Fruit fly (Drosophila melanogaster) whole organism, prepupa: ENCODE measurements around the gene Mur18B.

Experiments
- CG10631 ChIP-seq: fragments of 200-800 bp; sonication (Bioruptor generic); optimal IDR thresholded peaks from 2 replicates; lab custom pipeline; 2016; ENCODE audit warnings: missing biosample characterization, missing genetic modification characterization
- CG11294 ChIP-seq: fragments of 200-800 bp; sonication (Bioruptor generic); IDR thresholded peaks from 2 replicates; pipeline ENCODE4 v1.3.6; 2022; ENCODE audit warnings: missing biosample characterization, missing genetic modification characterization
- CG15336 ChIP-seq: fragments of 200-800 bp; sonication (Bioruptor generic); IDR thresholded peaks from 2 replicates; pipeline ENCODE4 v1.3.6; 2022; ENCODE audit warnings: missing biosample characterization, missing genetic modification characterization
- CG1621 ChIP-seq: fragments of 200-800 bp; sonication (Bioruptor generic); optimal IDR thresholded peaks from 3 replicates; lab custom pipeline; 2018; ENCODE audit warnings: missing biosample characterization, mild to moderate bottlenecking, missing genetic modification characterization
- CG16779 ChIP-seq: fragments of 200-800 bp; sonication (Bioruptor generic); optimal IDR thresholded peaks from 3 replicates; lab custom pipeline; 2017; ENCODE audit warnings: missing biosample characterization, mild to moderate bottlenecking, missing genetic modification characterization
- CG3032 ChIP-seq: fragments of 200-800 bp; optimal IDR thresholded peaks from 2 replicates; lab custom pipeline; 2019; ENCODE audit warnings: missing biosample characterization, mild to moderate bottlenecking, missing genetic modification characterization, moderate library complexity
- CG31627 ChIP-seq: fragments of 200-800 bp; sonication (Bioruptor generic); optimal IDR thresholded peaks from 3 replicates; lab custom pipeline; 2016; ENCODE audit warnings: missing biosample characterization, missing genetic modification characterization
- CG32006 ChIP-seq: fragments of 200-800 bp; sonication (Bioruptor generic); optimal IDR thresholded peaks from 3 replicates; lab custom pipeline; 2017; ENCODE audit warnings: missing biosample characterization, mild to moderate bottlenecking, missing genetic modification characterization
- CG34406 ChIP-seq: fragments of 200-800 bp; sonication (Bioruptor generic); optimal IDR thresholded peaks from 3 replicates; lab custom pipeline; 2016; ENCODE audit warnings: missing biosample characterization, missing genetic modification characterization
- CG3919 ChIP-seq: fragments of 200-800 bp; sonication (Bioruptor generic); optimal IDR thresholded peaks from 3 replicates; lab custom pipeline; 2016; ENCODE audit warnings: missing biosample characterization, missing genetic modification characterization
- CG4318 ChIP-seq: fragments of 200-800 bp; sonication (Bioruptor generic); optimal IDR thresholded peaks from 3 replicates; lab custom pipeline; 2017; ENCODE audit warnings: missing biosample characterization, mild to moderate bottlenecking, missing genetic modification characterization
- CG6163 ChIP-seq: fragments of 200-800 bp; sonication (Bioruptor generic); IDR thresholded peaks from 3 replicates; pipeline ENCODE4 v1.3.6; 2022; ENCODE audit warnings: missing biosample characterization, missing genetic modification characterization
- CG6276 ChIP-seq: fragments of 200-800 bp; sonication (Bioruptor generic); optimal IDR thresholded peaks from 2 replicates; lab custom pipeline; 2017; ENCODE audit warnings: missing biosample characterization, mild to moderate bottlenecking, missing genetic modification characterization
- CG6792 ChIP-seq: fragments of 200-800 bp; sonication (Bioruptor generic); optimal IDR thresholded peaks from 3 replicates; lab custom pipeline; 2016; ENCODE audit warnings: missing biosample characterization, missing genetic modification characterization
- CG6854 ChIP-seq: fragments of 200-800 bp; sonication (Bioruptor generic); optimal IDR thresholded peaks from 2 replicates; lab custom pipeline; 2017; ENCODE audit warnings: missing biosample characterization, mild to moderate bottlenecking, missing genetic modification characterization
- CG7368 ChIP-seq: fragments of 200-800 bp; sonication (Bioruptor generic); optimal IDR thresholded peaks from 3 replicates; lab custom pipeline; 2016; ENCODE audit warnings: missing biosample characterization, missing genetic modification characterization
- CG8119 ChIP-seq: fragments of 200-800 bp; sonication (Bioruptor generic); IDR thresholded peaks from 3 replicates; pipeline ENCODE4 v1.3.6; 2022; ENCODE audit warnings: missing biosample characterization, missing genetic modification characterization
- CG8319 ChIP-seq: fragments of 200-800 bp; sonication (Bioruptor generic); optimal IDR thresholded peaks from 3 replicates; lab custom pipeline; 2016; ENCODE audit warnings: missing biosample characterization, missing genetic modification characterization
- CG8632 ChIP-seq: fragments of 200-800 bp; sonication (Bioruptor generic); optimal IDR thresholded peaks from 3 replicates; lab custom pipeline; 2016; ENCODE audit warnings: missing biosample characterization, missing genetic modification characterization
- CG9139 ChIP-seq: fragments of 200-800 bp; sonication (Bioruptor generic); optimal IDR thresholded peaks from 3 replicates; lab custom pipeline; 2017; ENCODE audit warnings: missing biosample characterization, mild to moderate bottlenecking, missing genetic modification characterization
- Eip75B ChIP-seq: fragments of 200-800 bp; sonication (Bioruptor generic); optimal IDR thresholded peaks from 3 replicates; lab custom pipeline; 2016; ENCODE audit warnings: missing biosample characterization, missing genetic modification characterization
- Eip93F ChIP-seq: fragments of 200-800 bp; sonication (Bioruptor generic); optimal IDR thresholded peaks from 2 replicates; lab custom pipeline; 2016; ENCODE audit warnings: missing biosample characterization, mild to moderate bottlenecking, missing genetic modification characterization
- Ets21C ChIP-seq: fragments of 200-800 bp; sonication (Bioruptor generic); optimal IDR thresholded peaks from 3 replicates; lab custom pipeline; 2016; ENCODE audit warnings: missing biosample characterization, missing genetic modification characterization
- Ets96B ChIP-seq: fragments of 200-800 bp; optimal IDR thresholded peaks from 2 replicates; lab custom pipeline; 2019; ENCODE audit warnings: missing biosample characterization, mild to moderate bottlenecking, missing genetic modification characterization, moderate library complexity
- Gug ChIP-seq: fragments of 200-800 bp; sonication (Bioruptor generic); IDR thresholded peaks from 2 replicates; pipeline ENCODE4 v1.3.6; 2022; ENCODE audit warnings: missing biosample characterization, missing genetic modification characterization
- Hr38 ChIP-seq: sonication (Bioruptor generic); optimal IDR thresholded peaks from 2 replicates; lab custom pipeline; 2016; ENCODE audit warnings: missing biosample characterization, missing genetic modification characterization
- Hr4 ChIP-seq: fragments of 200-800 bp; sonication (Bioruptor generic); optimal IDR thresholded peaks from 3 replicates; lab custom pipeline; 2016; ENCODE audit warnings: missing biosample characterization, missing genetic modification characterization
- Lpt ChIP-seq: fragments of 200-800 bp; sonication (Bioruptor generic); optimal IDR thresholded peaks from 3 replicates; lab custom pipeline; 2016; ENCODE audit warnings: missing biosample characterization, missing genetic modification characterization
- Met ChIP-seq: fragments of 200-800 bp; sonication (Bioruptor generic); optimal IDR thresholded peaks from 3 replicates; lab custom pipeline; 2016; ENCODE audit warnings: missing biosample characterization, missing genetic modification characterization
- OdsH ChIP-seq: fragments of 200-800 bp; sonication (Bioruptor generic); optimal IDR thresholded peaks from 3 replicates; lab custom pipeline; 2016; ENCODE audit warnings: missing biosample characterization, missing genetic modification characterization
- Smox ChIP-seq: fragments of 200-800 bp; sonication (Bioruptor generic); optimal IDR thresholded peaks from 3 replicates; lab custom pipeline; 2016; ENCODE audit warnings: missing biosample characterization, missing genetic modification characterization
- Sox102F ChIP-seq: fragments of 200-800 bp; sonication (Bioruptor generic); optimal IDR thresholded peaks from 2 replicates; lab custom pipeline; 2016; ENCODE audit warnings: missing biosample characterization, mild to moderate bottlenecking, missing genetic modification characterization
- Sox14 ChIP-seq: fragments of 200-800 bp; sonication (Bioruptor generic); optimal IDR thresholded peaks from 3 replicates; lab custom pipeline; 2016; ENCODE audit warnings: missing biosample characterization, missing genetic modification characterization
- Sox15 ChIP-seq: fragments of 200-800 bp; sonication (Bioruptor generic); optimal IDR thresholded peaks from 3 replicates; lab custom pipeline; 2016; ENCODE audit warnings: missing biosample characterization, missing genetic modification characterization
- achi ChIP-seq: fragments of 200-800 bp; sonication (Bioruptor generic); optimal IDR thresholded peaks from 3 replicates; lab custom pipeline; 2016; ENCODE audit warnings: missing biosample characterization, missing genetic modification characterization
- acj6 ChIP-seq: fragments of 200-800 bp; sonication (Bioruptor generic); optimal IDR thresholded peaks from 3 replicates; lab custom pipeline; 2016; ENCODE audit warnings: missing biosample characterization, missing genetic modification characterization
- cyc ChIP-seq: fragments of 200-800 bp; sonication (Bioruptor generic); optimal IDR thresholded peaks from 3 replicates; lab custom pipeline; 2016; ENCODE audit warnings: missing biosample characterization, missing genetic modification characterization
- dac ChIP-seq: fragments of 200-800 bp; sonication (Bioruptor generic); optimal IDR thresholded peaks from 2 replicates; lab custom pipeline; 2017; ENCODE audit warnings: missing biosample characterization, mild to moderate bottlenecking, missing genetic modification characterization
- dsx ChIP-seq: fragments of 200-800 bp; optimal IDR thresholded peaks from 3 replicates; lab custom pipeline; 2019; ENCODE audit warnings: missing biosample characterization, mild to moderate bottlenecking, missing genetic modification characterization, moderate library complexity; ENCODE audit not compliant: poor library complexity, severe bottlenecking
- eg ChIP-seq: fragments of 200-800 bp; sonication (Bioruptor generic); IDR thresholded peaks from 3 replicates; pipeline ENCODE4 v1.3.6; 2022; ENCODE audit warnings: missing biosample characterization, missing genetic modification characterization
- esn ChIP-seq: fragments of 200-800 bp; sonication (Bioruptor generic); optimal IDR thresholded peaks from 2 replicates; lab custom pipeline; 2016; ENCODE audit warnings: missing biosample characterization, mild to moderate bottlenecking, missing genetic modification characterization, moderate library complexity
- fd59A ChIP-seq: fragments of 200-800 bp; sonication (Bioruptor generic); optimal IDR thresholded peaks from 2 replicates; lab custom pipeline; 2017; ENCODE audit warnings: missing biosample characterization, mild to moderate bottlenecking, missing genetic modification characterization, missing genetic modification reagents
- fkh ChIP-seq: fragments of 200-800 bp; sonication (Bioruptor generic); optimal IDR thresholded peaks from 3 replicates; lab custom pipeline; 2017; ENCODE audit warnings: missing biosample characterization, mild to moderate bottlenecking, missing genetic modification characterization, moderate library complexity
- lz ChIP-seq: fragments of 200-800 bp; sonication (Bioruptor generic); optimal IDR thresholded peaks from 3 replicates; lab custom pipeline; 2016; ENCODE audit warnings: missing biosample characterization, missing genetic modification characterization
- net ChIP-seq: fragments of 200-800 bp; sonication (Bioruptor generic); optimal IDR thresholded peaks from 3 replicates; lab custom pipeline; 2016; ENCODE audit warnings: missing biosample characterization, missing genetic modification characterization
- pdm3 ChIP-seq: fragments of 200-800 bp; sonication (Bioruptor generic); optimal IDR thresholded peaks from 3 replicates; lab custom pipeline; 2016; ENCODE audit warnings: missing biosample characterization, missing genetic modification characterization
- salr ChIP-seq, 2 experiments: fragments of 200-800 bp; sonication (Bioruptor generic); optimal IDR thresholded peaks; 3 replicates each; lab custom pipeline; 2016 to 2018; ENCODE audit warnings: missing biosample characterization in 2 of 2, missing genetic modification characterization in 2 of 2, mild to moderate bottlenecking in 1 of 2
- spab ChIP-seq: fragments of 200-800 bp; sonication (Bioruptor generic); optimal IDR thresholded peaks from 2 replicates; lab custom pipeline; 2017; ENCODE audit warnings: missing biosample characterization, mild to moderate bottlenecking, missing genetic modification characterization, missing genetic modification reagents
- svp ChIP-seq: fragments of 200-800 bp; sonication (Bioruptor generic); peaks from one replicate; lab custom pipeline; 2016; ENCODE audit warnings: missing biosample characterization, missing genetic modification characterization
- topi ChIP-seq: fragments of 200-800 bp; sonication (Bioruptor generic); optimal IDR thresholded peaks from 3 replicates; lab custom pipeline; 2016; ENCODE audit warnings: missing biosample characterization, missing genetic modification characterization

Gene Mur18B

DNA sequence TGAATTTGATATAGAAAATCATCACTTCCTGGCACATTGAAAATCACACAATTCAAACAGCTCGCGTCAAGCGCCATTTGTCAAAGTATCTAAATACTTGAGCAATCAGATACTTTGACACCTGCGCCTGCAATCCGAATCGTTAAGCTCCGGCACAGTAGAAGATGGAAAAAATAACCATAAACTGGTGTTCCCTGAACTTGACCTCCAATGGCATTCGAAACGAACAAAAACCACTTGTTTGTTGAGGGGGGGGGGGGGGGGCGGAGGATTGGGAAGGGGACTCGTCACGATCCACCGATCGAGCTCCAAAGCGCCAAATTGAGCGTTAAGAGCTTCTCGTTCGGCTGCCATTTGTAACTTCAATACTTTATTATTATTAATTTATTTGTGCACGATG, 41.1 kb upstream of the Mur18B start:
- no peak for TF ChIP-seq achi (GFP tag; lab: Kevin White, UChicago)
- TF ChIP-seq Smox (GFP tag; lab: Kevin White, UChicago): no peak
- TF ChIP-seq CG15336 (GFP tag; lab: Robert Waterston, UW): no peak
- TF ChIP-seq Eip75B: no peak
- TF ChIP-seq svp (GFP tag; lab: Kevin White, UChicago): no peak
- no peak for TF ChIP-seq OdsH (GFP tag; lab: Kevin White, UChicago)
- no peak for TF ChIP-seq CG16779 (tag; lab: Kevin White, UChicago)
- no peak for TF ChIP-seq topi (GFP tag; lab: Kevin White, UChicago)
- TF ChIP-seq Sox102F: no peak

DNA sequence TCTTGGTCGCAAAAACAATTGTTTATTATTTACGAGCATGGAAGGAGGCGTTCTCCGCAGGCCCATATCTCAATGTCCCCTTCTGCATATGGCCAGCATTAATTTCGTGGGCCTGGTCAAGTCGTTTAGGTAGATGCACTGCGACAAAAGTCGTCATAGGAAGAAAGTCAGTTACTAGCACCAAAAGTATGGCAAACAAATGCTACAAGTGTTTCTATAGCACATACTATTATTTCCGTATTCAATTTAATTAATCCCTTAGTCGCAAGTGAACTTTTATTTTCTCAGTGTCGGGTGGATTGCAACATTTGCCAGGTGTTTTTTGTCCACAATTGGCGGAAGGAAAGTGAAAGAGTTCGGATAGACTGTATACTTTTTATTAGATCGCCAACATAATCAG, 40.1 kb upstream of the Mur18B start:
- TF ChIP-seq CG6792 (GFP tag; lab: Kevin White, UChicago) (peak; percentile 20), OdsH (GFP tag; lab: Kevin White, UChicago) (peak; percentile 48), CG31627 (peak; percentile 34), CG9139 (no peak), Sox14 (peak; percentile 39), cyc (GFP tag; lab: Kevin White, UChicago) (peak; percentile 13), CG16779 (tag; lab: Kevin White, UChicago) (no peak), fkh (GFP tag; lab: Kevin White, UChicago) (no peak), achi (GFP tag; lab: Kevin White, UChicago) (peak; percentile 58), CG8119 (GFP tag; lab: Robert Waterston, UW) (peak; percentile 62; the same call in 2 of the 3 replicates), topi (GFP tag; lab: Kevin White, UChicago) (peak; percentile 32), CG6163 (peak; percentile 62), net (GFP tag; lab: Kevin White, UChicago) (peak; percentile 39), Ets96B (tag; lab: Kevin White, UChicago) (peak; percentile 57), acj6 (GFP tag; lab: Kevin White, UChicago) (peak; percentile 53), Eip93F (no peak), CG34406 (GFP tag; lab: Kevin White, UChicago) (no peak), fd59A (GFP tag; lab: Kevin White, UChicago) (peak; percentile 42), CG1621 (tag; lab: Kevin White, UChicago) (peak; percentile 54), CG11294 (GFP tag; lab: Robert Waterston, UW) (0 out of 2 replicates have a peak, but pooled peaks have one; percentile 13), dsx (peak; percentile 62), Ets21C (GFP tag; lab: Kevin White, UChicago) (no peak), esn (GFP tag; lab: Kevin White, UChicago) (no peak), Lpt (GFP tag; lab: Kevin White, UChicago) (peak; percentile 41), CG3032 (tag; lab: Kevin White, UChicago) (peak; percentile 58), dac (GFP tag; lab: Kevin White, UChicago) (no peak), CG6854 (GFP tag; lab: Kevin White, UChicago) (no peak), Sox15 (GFP tag; lab: Kevin White, UChicago) (no peak), CG4318 (GFP tag; lab: Kevin White, UChicago) (peak; percentile 1), lz (GFP tag; lab: Kevin White, UChicago) (peak; percentile 16), CG8319 (GFP tag; lab: Kevin White, UChicago) (no peak), pdm3 (GFP tag; lab: Kevin White, UChicago) (peak; percentile 60), Hr4 (peak; percentile 58), CG32006 (peak; percentile 52), salr (GFP tag; optimal IDR thresholded peaks at IDR 0.05; lab: Kevin White, UChicago) (peak; percentile 20 to 31), CG15336 (GFP tag; lab: Robert Waterston, UW) (peak; percentile 58), Met (GFP tag; lab: Kevin White, UChicago) (peak; percentile 27), Hr38 (no peak), spab (peak; percentile 49), CG3919 (GFP tag; lab: Kevin White, UChicago) (peak; percentile 61), CG10631 (GFP tag; lab: Kevin White, UChicago) (peak; percentile 46), CG6276 (GFP tag; lab: Kevin White, UChicago) (peak; percentile 22), CG7368 (no peak), Gug (GFP tag; lab: Robert Waterston, UW) (peak; percentile 35; the same call in 1 of the 2 replicates), CG8632 (GFP tag; lab: Kevin White, UChicago) (no peak), eg (GFP tag; lab: Robert Waterston, UW) (peak; percentile 76)
